Worm (Caenorhabditis elegans) whole organism, young adult: ENCODE measurements around the gene C06A8.6.

Experiments
- D2030.7 ChIP-seq: fragments of 200-800 bp; sonication (Bioruptor generic); IDR thresholded peaks from 2 replicates; pipeline ENCODE4 v1.3.6; 2022; ENCODE audit warnings: missing genetic modification reagents, missing genetic modification characterization, missing compliant biosample characterization
- F22D6.2 ChIP-seq: sonication (generic microtip); optimal IDR thresholded peaks from 2 replicates; lab custom pipeline; 2016; ENCODE audit warnings: mild to moderate bottlenecking, missing genetic modification characterization, missing compliant biosample characterization
- F23B12.7 ChIP-seq: sonication (generic microtip); optimal IDR thresholded peaks from 2 replicates; lab custom pipeline; 2017; ENCODE audit warnings: missing genetic modification characterization, mild to moderate bottlenecking, missing compliant biosample characterization, antibody characterized with exemption, moderate library complexity; ENCODE audit not compliant: insufficient read depth
- F33H1.4 ChIP-seq: fragments of 200-800 bp; sonication (Bioruptor generic); IDR thresholded peaks from 2 replicates; pipeline ENCODE4 v1.3.6; 2022; ENCODE audit warnings: missing genetic modification reagents, missing genetic modification characterization, missing compliant biosample characterization
- F57C9.4 ChIP-seq: sonication (generic microtip); optimal IDR thresholded peaks from 2 replicates; lab custom pipeline; 2017; ENCODE audit warnings: mild to moderate bottlenecking, missing genetic modification characterization, missing compliant biosample characterization
- Y67H2A.10 ChIP-seq: fragments of 200-800 bp; sonication (Bioruptor generic); conservative IDR thresholded peaks from 2 replicates; pipeline ENCODE4 v1.3.6; 2022; ENCODE audit warnings: missing genetic modification reagents, missing genetic modification characterization, missing compliant biosample characterization
- Y95B8A.8 ChIP-seq: fragments of 200-800 bp; sonication (Bioruptor generic); IDR thresholded peaks from 2 replicates; pipeline ENCODE4 v1.3.6; 2022; ENCODE audit warnings: missing genetic modification reagents, missing genetic modification characterization, missing compliant biosample characterization
- akir-1 ChIP-seq: fragments of 200-800 bp; sonication (Bioruptor generic); optimal IDR thresholded peaks from 2 replicates; lab custom pipeline; 2018; ENCODE audit warnings: mild to moderate bottlenecking, missing genetic modification characterization, moderate library complexity, missing compliant biosample characterization
- aptf-2 ChIP-seq: fragments of 200-800 bp; sonication (Bioruptor generic); conservative IDR thresholded peaks from 2 replicates; pipeline ENCODE4 v1.3.6; 2022; ENCODE audit warnings: missing genetic modification reagents, missing genetic modification characterization, missing compliant biosample characterization
- aptf-3 ChIP-seq: fragments of 200-800 bp; sonication (Bioruptor generic); IDR thresholded peaks from 2 replicates; pipeline ENCODE4 v1.3.6; 2022; ENCODE audit warnings: missing genetic modification characterization, missing compliant biosample characterization
- attf-5 ChIP-seq: fragments of 200-800 bp; sonication (Bioruptor generic); optimal IDR thresholded peaks from 2 replicates; lab custom pipeline; 2018; ENCODE audit warnings: mild to moderate bottlenecking, missing genetic modification characterization, missing compliant biosample characterization
- bed-1 ChIP-seq: fragments of 200-800 bp; sonication (Bioruptor generic); IDR thresholded peaks from 2 replicates; pipeline ENCODE4 v1.3.6; 2022; ENCODE audit warnings: missing genetic modification reagents, missing genetic modification characterization, missing compliant biosample characterization
- bed-2 ChIP-seq: fragments of 200-800 bp; sonication (Bioruptor generic); IDR thresholded peaks from 2 replicates; pipeline ENCODE4 v1.3.6; 2022; ENCODE audit warnings: missing genetic modification reagents, missing genetic modification characterization, missing compliant biosample characterization
- cebp-1 ChIP-seq, 2 experiments: fragments of 200-800 bp in 1 of 2; sonication (Bioruptor generic) in 1 of 2; sonication (generic microtip) in 1 of 2; IDR thresholded peaks in 1 of 2; optimal IDR thresholded peaks in 1 of 2; 2 replicates each; pipeline versions ENCODE4 v1.3.6 to Lab custom; 2017 to 2022; ENCODE audit warnings: missing compliant biosample characterization in 2 of 2, missing genetic modification characterization in 2 of 2, mild to moderate bottlenecking in 1 of 2, missing genetic modification reagents in 1 of 2, moderate library complexity in 1 of 2
- ceh-40 ChIP-seq: fragments of 200-800 bp; sonication (Bioruptor generic); IDR thresholded peaks from 2 replicates; pipeline ENCODE4 v1.3.6; 2022; ENCODE audit warnings: missing genetic modification characterization, missing compliant biosample characterization
- ceh-91 ChIP-seq: fragments of 200-800 bp; sonication (Bioruptor generic); IDR thresholded peaks from 2 replicates; pipeline ENCODE4 v1.3.6; 2022; ENCODE audit warnings: missing genetic modification reagents, missing genetic modification characterization, missing compliant biosample characterization
- chd-7 ChIP-seq: sonication (generic microtip); optimal IDR thresholded peaks from 2 replicates; lab custom pipeline; 2016; ENCODE audit warnings: mild to moderate bottlenecking, missing genetic modification characterization, moderate library complexity, missing compliant biosample characterization
- dox-1 ChIP-seq: fragments of 200-800 bp; sonication (Bioruptor generic); IDR thresholded peaks from 2 replicates; pipeline ENCODE4 v1.3.6; 2022; ENCODE audit warnings: missing genetic modification reagents, missing genetic modification characterization, missing compliant biosample characterization
- dpl-1 ChIP-seq: fragments of 150-350 bp; optimal IDR thresholded peaks from 2 replicates; lab custom pipeline; 2014; ENCODE audit warnings: missing biosample characterization, missing genetic modification reagents, missing genetic modification characterization
- efl-1 ChIP-seq: fragments of 150-350 bp; optimal IDR thresholded peaks from 2 replicates; lab custom pipeline; 2014; ENCODE audit warnings: missing biosample characterization, missing genetic modification reagents, missing genetic modification characterization
- egl-44 ChIP-seq: fragments of 200-800 bp; sonication (Bioruptor generic); IDR thresholded peaks from 2 replicates; pipeline ENCODE4 v1.3.6; 2022; ENCODE audit warnings: missing genetic modification reagents, missing genetic modification characterization, missing compliant biosample characterization
- ets-4 ChIP-seq: fragments of 200-800 bp; sonication (Bioruptor generic); optimal IDR thresholded peaks from 2 replicates; lab custom pipeline; 2018; ENCODE audit warnings: mild to moderate bottlenecking, missing genetic modification characterization, missing compliant biosample characterization
- gei-17 ChIP-seq: fragments of 200-800 bp; sonication (Bioruptor generic); optimal IDR thresholded peaks from 2 replicates; lab custom pipeline; 2018; ENCODE audit warnings: mild to moderate bottlenecking, missing genetic modification characterization, missing compliant biosample characterization
- hmg-1.2 ChIP-seq: fragments of 200-800 bp; sonication (Bioruptor generic); IDR thresholded peaks from 2 replicates; pipeline ENCODE4 v1.3.6; 2022; ENCODE audit warnings: missing genetic modification reagents, missing genetic modification characterization, missing compliant biosample characterization
- hmg-20 ChIP-seq: fragments of 200-800 bp; sonication (Bioruptor generic); IDR thresholded peaks from 2 replicates; pipeline ENCODE4 v1.3.6; 2022; ENCODE audit warnings: missing genetic modification reagents, missing genetic modification characterization, missing compliant biosample characterization
- lag-1 ChIP-seq: fragments of 200-800 bp; sonication (Bioruptor generic); IDR thresholded peaks from 2 replicates; pipeline ENCODE4 v1.3.6; 2022; ENCODE audit warnings: missing genetic modification reagents, missing genetic modification characterization, missing compliant biosample characterization
- lin-26 ChIP-seq: fragments of 200-800 bp; sonication (Bioruptor generic); IDR thresholded peaks from 2 replicates; pipeline ENCODE4 v1.3.6; 2022; ENCODE audit warnings: missing genetic modification reagents, missing genetic modification characterization, missing compliant biosample characterization
- lin-35 ChIP-seq, 3 experiments: fragments of 150-350 bp in 2 of 3; sonication (generic microtip) in 1 of 3; optimal IDR thresholded peaks; 2 replicates each; lab custom pipeline; 2014 to 2018; ENCODE audit warnings: missing biosample characterization in 3 of 3, missing genetic modification characterization in 3 of 3, missing genetic modification reagents in 3 of 3
- lsl-1 ChIP-seq: fragments of 200-800 bp; sonication (Bioruptor generic); optimal IDR thresholded peaks from 2 replicates; lab custom pipeline; 2018; ENCODE audit warnings: mild to moderate bottlenecking, missing genetic modification characterization, moderate library complexity, missing compliant biosample characterization
- madf-3 ChIP-seq: fragments of 200-800 bp; sonication (Bioruptor generic); IDR thresholded peaks from 2 replicates; pipeline ENCODE4 v1.3.6; 2022; ENCODE audit warnings: missing genetic modification reagents, missing genetic modification characterization, missing compliant biosample characterization
- madf-6 ChIP-seq: fragments of 200-800 bp; sonication (Bioruptor generic); IDR thresholded peaks from 2 replicates; pipeline ENCODE4 v1.3.6; 2022; ENCODE audit warnings: missing genetic modification reagents, missing genetic modification characterization, missing compliant biosample characterization
- madf-8 ChIP-seq: fragments of 200-800 bp; sonication (Bioruptor generic); conservative IDR thresholded peaks from 2 replicates; pipeline ENCODE4 v1.3.6; 2022; ENCODE audit warnings: missing genetic modification reagents, missing genetic modification characterization, missing compliant biosample characterization
- mcd-1 ChIP-seq: fragments of 200-800 bp; sonication (Bioruptor generic); IDR thresholded peaks from 2 replicates; pipeline ENCODE4 v1.3.6; 2022; ENCODE audit warnings: missing genetic modification reagents, missing genetic modification characterization, missing compliant biosample characterization
- nfyb-1 ChIP-seq: fragments of 200-800 bp; sonication (Bioruptor generic); IDR thresholded peaks from 2 replicates; pipeline ENCODE4 v1.3.6; 2022; ENCODE audit warnings: missing genetic modification reagents, missing genetic modification characterization, missing compliant biosample characterization
- nhr-80 ChIP-seq: sonication (generic microtip); optimal IDR thresholded peaks from 2 replicates; lab custom pipeline; 2016; ENCODE audit warnings: missing genetic modification characterization, missing compliant biosample characterization
- rpc-1 ChIP-seq, 2 experiments: fragments of 150-350 bp in 1 of 2; sonication (generic microtip) in 1 of 2; optimal IDR thresholded peaks; 2 replicates each; lab custom pipeline; 2014 to 2018; ENCODE audit warnings: missing biosample characterization in 1 of 2, missing genetic modification characterization in 1 of 2, missing genetic modification reagents in 1 of 2, missing genotype in 1 of 2
- sea-2 ChIP-seq: fragments of 200-800 bp; sonication (Bioruptor generic); IDR thresholded peaks from 2 replicates; pipeline ENCODE4 v1.3.6; 2022; ENCODE audit warnings: missing genetic modification characterization, missing compliant biosample characterization
- snpc-1.1 ChIP-seq: sonication (generic microtip); optimal IDR thresholded peaks from 2 replicates; lab custom pipeline; 2017; ENCODE audit warnings: missing genetic modification characterization, mild to moderate bottlenecking, missing compliant biosample characterization, antibody characterized with exemption, moderate library complexity, missing genotype, missing genetic modification reagents; ENCODE audit not compliant: insufficient read depth
- snpc-1.3 ChIP-seq: sonication (generic microtip); optimal IDR thresholded peaks from 2 replicates; lab custom pipeline; 2017; ENCODE audit warnings: missing genetic modification characterization, mild to moderate bottlenecking, missing compliant biosample characterization, antibody characterized with exemption, moderate library complexity, missing genotype, missing genetic modification reagents; ENCODE audit not compliant: insufficient read depth
- snpc-3.4 ChIP-seq: sonication (generic microtip); optimal IDR thresholded peaks from 2 replicates; lab custom pipeline; 2017; ENCODE audit warnings: missing genetic modification characterization, mild to moderate bottlenecking, missing compliant biosample characterization, antibody characterized with exemption, moderate library complexity, missing genotype, missing genetic modification reagents
- snpc-4 ChIP-seq, 5 experiments: fragments of 150-350 bp in 1 of 5; sonication (generic microtip) in 4 of 5; optimal IDR thresholded peaks; 2 replicates each; lab custom pipeline; 2014 to 2018; ENCODE audit warnings: missing genetic modification characterization in 5 of 5, missing biosample characterization in 3 of 5, antibody characterized with exemption in 2 of 5, mild to moderate bottlenecking in 2 of 5, missing compliant biosample characterization in 2 of 5, missing genotype in 2 of 5, moderate library complexity in 2 of 5, missing genetic modification reagents in 1 of 5
- somi-1 ChIP-seq: fragments of 200-800 bp; sonication (Bioruptor generic); optimal IDR thresholded peaks from 2 replicates; lab custom pipeline; 2018; ENCODE audit warnings: mild to moderate bottlenecking, missing genetic modification characterization, missing compliant biosample characterization
- tlf-1 ChIP-seq: fragments of 200-800 bp; sonication (Bioruptor generic); optimal IDR thresholded peaks from 2 replicates; lab custom pipeline; 2018; ENCODE audit warnings: mild to moderate bottlenecking, missing genetic modification characterization, missing compliant biosample characterization
- ztf-18 ChIP-seq: sonication (generic microtip); optimal IDR thresholded peaks from 2 replicates; lab custom pipeline; 2016; ENCODE audit warnings: missing genotype, mild to moderate bottlenecking, missing genetic modification characterization, missing compliant biosample characterization
- ztf-22 ChIP-seq: fragments of 200-800 bp; sonication (Bioruptor generic); optimal IDR thresholded peaks from 2 replicates; lab custom pipeline; 2018; ENCODE audit warnings: mild to moderate bottlenecking, missing genetic modification characterization, moderate library complexity, missing compliant biosample characterization

C06A8.6 gene

DNA sequence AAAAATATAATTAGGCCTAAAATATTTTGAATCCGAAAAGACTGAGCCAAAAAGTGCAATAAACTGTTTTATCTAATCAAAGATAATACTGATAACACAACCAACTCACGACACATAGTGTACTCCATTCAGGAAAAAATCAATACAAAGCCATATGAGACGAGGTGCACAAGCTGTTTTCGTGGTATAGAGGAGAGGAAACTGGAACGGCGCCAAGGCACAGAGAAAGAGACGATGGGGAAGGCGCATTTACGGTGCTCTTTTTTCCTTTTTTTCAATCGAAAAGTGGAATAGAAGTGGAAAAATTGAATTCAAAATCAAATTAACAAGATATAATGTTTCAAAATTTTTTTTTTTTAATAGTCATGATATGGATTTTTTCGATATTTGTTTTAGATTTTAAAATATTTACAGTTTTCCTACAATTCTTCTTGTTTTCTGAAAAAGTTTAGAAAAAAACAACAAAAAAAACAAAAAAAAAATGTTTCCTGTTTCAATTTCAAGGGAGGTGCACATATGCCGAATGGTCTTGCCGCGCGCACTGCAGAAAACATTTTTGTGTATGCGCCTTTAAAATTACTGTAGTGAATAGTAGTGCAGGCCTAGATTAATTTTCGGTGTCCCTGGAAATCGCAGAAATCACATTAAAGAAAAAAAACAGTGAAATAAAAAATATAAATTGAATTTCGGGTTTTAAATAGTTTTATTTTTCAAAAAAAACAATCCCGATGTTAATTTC lies 13.7 kb upstream of the C06A8.6 start, which contains the start of gene B0228.7:
B0228.7 (minus strand) TSS at position 627 of the 739 bp plus-strand sequence.
- TF ChIP-seq snpc-4 (GFP tag; optimal IDR thresholded peaks at IDR 0.05; lab: Kevin White, UChicago) (peak; percentile 19), snpc-4 (tag; optimal IDR thresholded peaks at IDR 0.05; lab: Kevin White, UChicago) (no peak), hmg-20 (no peak), ceh-40 (GFP tag; lab: Robert Waterston, UW) (no peak), nfyb-1 (GFP tag; lab: Robert Waterston, UW) (no peak), F33H1.4 (GFP tag; lab: Robert Waterston, UW) (peak; percentile 87), F23B12.7 (tag; lab: Kevin White, UChicago) (no peak), madf-6 (GFP tag; lab: Robert Waterston, UW) (peak; percentile 97), aptf-3 (GFP tag; lab: Robert Waterston, UW) (no peak), lin-26 (no peak), tlf-1 (no peak), F57C9.4 (no peak), nhr-80 (tag; lab: Kevin White, UChicago) (peak; percentile 55), hmg-1.2 (GFP tag; lab: Robert Waterston, UW) (no peak), lsl-1 (GFP tag; lab: Kevin White, UChicago) (peak; percentile 94), dox-1 (GFP tag; lab: Robert Waterston, UW) (no peak), ztf-22 (GFP tag; lab: Kevin White, UChicago) (no peak), lin-35 (GFP tag; optimal IDR thresholded peaks at IDR 0.05; lab: Kevin White, UChicago) (no peak), chd-7 (tag; lab: Kevin White, UChicago) (no peak), ceh-91 (GFP tag; lab: Robert Waterston, UW) (peak; percentile 63), ets-4 (no peak), akir-1 (GFP tag; lab: Kevin White, UChicago) (no peak), madf-8 (GFP tag; lab: Robert Waterston, UW) (peak; percentile 96), egl-44 (GFP tag; lab: Robert Waterston, UW) (no peak), madf-3 (GFP tag; lab: Robert Waterston, UW) (no peak), D2030.7 (GFP tag; lab: Robert Waterston, UW) (no peak; the same call in 1 of the 2 replicates), Y95B8A.8 (GFP tag; lab: Robert Waterston, UW) (no peak), bed-2 (GFP tag; lab: Robert Waterston, UW) (no peak), gei-17 (GFP tag; lab: Kevin White, UChicago) (no peak), snpc-1.3 (peak; percentile 53), somi-1 (no peak), Y67H2A.10 (GFP tag; lab: Robert Waterston, UW) (no peak), sea-2 (GFP tag; lab: Robert Waterston, UW) (no peak), cebp-1 (GFP tag; IDR thresholded peaks at IDR 0.05; lab: Robert Waterston, UW) (no peak), cebp-1 (tag; optimal IDR thresholded peaks at IDR 0.05; lab: Kevin White, UChicago) (no peak), mcd-1 (no peak), ztf-18 (peak; percentile 86), efl-1 (peak; percentile 69), F22D6.2 (tag; lab: Kevin White, UChicago) (no peak), lag-1 (GFP tag; lab: Robert Waterston, UW) (no peak), aptf-2 (no peak), bed-1 (no peak), dpl-1 (GFP tag; lab: Kevin White, UChicago) (no peak), snpc-3.4 (tag; lab: Kevin White, UChicago) (peak; percentile 26), rpc-1 (optimal IDR thresholded peaks at IDR 0.05; lab: Kevin White, UChicago) (no peak), rpc-1 (tag; optimal IDR thresholded peaks at IDR 0.05; lab: Kevin White, UChicago) (no peak), snpc-1.1 (tag; lab: Kevin White, UChicago) (peak; percentile 2), attf-5 (GFP tag; lab: Kevin White, UChicago) (peak; percentile 28)
